Fruit fly (Drosophila melanogaster): ENCODE data around the gene CG32262.

The CG32262 gene

DNA sequence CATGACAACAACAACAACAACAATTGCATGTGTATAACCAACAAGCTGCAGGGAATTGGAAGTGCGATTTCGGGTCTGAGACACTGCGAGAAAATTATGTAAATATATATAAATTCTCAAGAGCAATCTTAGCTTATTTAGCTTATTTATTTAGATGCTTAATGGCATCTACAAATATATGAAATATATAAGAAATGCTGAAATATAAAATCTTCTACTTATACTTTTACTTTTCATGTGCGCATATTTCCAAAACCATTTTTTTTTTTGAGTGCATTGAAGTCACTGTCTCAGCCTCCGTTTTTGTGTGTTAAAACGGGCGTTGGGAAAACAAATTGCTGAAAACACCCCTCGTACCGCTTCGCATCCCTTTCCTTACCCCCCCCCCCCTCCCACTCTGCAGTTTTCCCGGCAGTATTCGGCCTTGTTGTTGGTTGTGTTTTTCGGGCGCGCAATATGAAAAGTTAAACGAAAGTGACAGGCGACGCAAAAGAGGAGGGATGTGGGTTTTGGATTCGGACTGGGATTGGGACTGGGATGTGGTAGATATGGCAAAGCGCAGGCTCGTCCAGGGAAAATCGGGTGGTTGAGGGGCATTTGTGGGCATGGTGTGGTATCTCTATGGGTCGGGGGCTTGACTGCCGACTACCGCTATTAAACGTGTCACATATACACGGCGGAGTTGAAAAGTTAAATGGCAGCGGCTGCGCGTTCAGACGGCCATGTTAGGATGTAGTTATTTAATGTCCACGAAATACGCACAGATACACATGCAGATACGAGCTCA, 45.4 kb upstream of the CG32262 start (continued):
- TF ChIP-seq CG4318 (GFP tag; optimal IDR thresholded peaks at IDR 0.05) (no peak), CG8119 (GFP tag; IDR thresholded peaks at IDR 0.05) (peak; percentile 37; the same call in 1 of the 3 replicates), Smox (GFP tag; optimal IDR thresholded peaks at IDR 0.05) (no peak), vri (GFP tag; optimal IDR thresholded peaks at IDR 0.05) (no peak), CG3032 (tag; optimal IDR thresholded peaks at IDR 0.05) (no peak), CG6163 (GFP tag; IDR thresholded peaks at IDR 0.05) (no peak), cyc (GFP tag; optimal IDR thresholded peaks at IDR 0.05) (no peak), Sox102F (GFP tag; optimal IDR thresholded peaks at IDR 0.05) (no peak), CG31627 (GFP tag; optimal IDR thresholded peaks at IDR 0.05) (peak; percentile 2), Hr4 (GFP tag; optimal IDR thresholded peaks at IDR 0.05) (peak; percentile 22), CG6792 (GFP tag; optimal IDR thresholded peaks at IDR 0.05) (no peak), CG6854 (GFP tag; optimal IDR thresholded peaks at IDR 0.05) (no peak), lz (GFP tag; optimal IDR thresholded peaks at IDR 0.05) (no peak), CG6276 (GFP tag; optimal IDR thresholded peaks at IDR 0.05) (no peak), ss (GFP tag; optimal IDR thresholded peaks at IDR 0.05) (no peak)

DNA sequence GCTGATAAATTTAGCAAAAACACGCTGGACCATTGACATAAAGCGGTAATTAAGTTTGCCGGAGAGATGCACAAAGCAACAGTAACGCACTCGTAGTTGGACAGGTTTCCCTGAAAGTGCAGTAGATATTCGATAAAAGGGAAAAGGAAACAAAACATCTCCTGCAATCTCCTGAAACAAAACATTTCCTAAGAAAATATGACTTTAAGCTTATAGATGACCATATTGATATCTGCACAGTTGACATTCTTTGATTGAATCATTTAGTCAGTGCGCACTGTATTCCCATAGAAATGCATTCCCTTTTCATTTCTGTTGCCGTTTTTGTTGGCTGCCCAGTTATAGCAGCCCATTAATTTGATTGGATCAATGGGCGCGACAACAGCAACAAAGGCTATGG, 42.8 kb upstream of the CG32262 start:
- TF ChIP-seq cyc (GFP tag; optimal IDR thresholded peaks at IDR 0.05) (peak; percentile 30), CG15336 (GFP tag; IDR thresholded peaks at IDR 0.05) (peak; percentile 59), pdm3 (GFP tag; optimal IDR thresholded peaks at IDR 0.05) (peak; percentile 79), Sox14 (GFP tag; optimal IDR thresholded peaks at IDR 0.05) (peak; percentile 75), CG1621 (tag; optimal IDR thresholded peaks at IDR 0.05) (peak; percentile 81), CG8319 (GFP tag; optimal IDR thresholded peaks at IDR 0.05) (peak; percentile 23), lz (GFP tag; optimal IDR thresholded peaks at IDR 0.05) (peak; percentile 38), Sox15 (GFP tag; optimal IDR thresholded peaks at IDR 0.05) (peak; percentile 73), fkh (GFP tag; optimal IDR thresholded peaks at IDR 0.05) (no peak), CG8632 (GFP tag; optimal IDR thresholded peaks at IDR 0.05) (peak; percentile 67), ss (GFP tag; optimal IDR thresholded peaks at IDR 0.05) (peak; percentile 19 to 82), CG10669 (GFP tag; optimal IDR thresholded peaks at IDR 0.05) (peak; percentile 59), Hr38 (GFP tag; optimal IDR thresholded peaks at IDR 0.05) (no peak), CG11902 (GFP tag; optimal IDR thresholded peaks at IDR 0.05) (peak; percentile 9), dsx (GFP tag; optimal IDR thresholded peaks at IDR 0.05; ENCODE audit: poor library complexity, severe bottlenecking) (peak; percentile 80), CG11294 (GFP tag; IDR thresholded peaks at IDR 0.05) (0 out of 2 replicates have a peak, but pooled peaks have one; percentile 17), CG8119 (GFP tag; IDR thresholded peaks at IDR 0.05) (peak; percentile 43; the same call in 2 of the 3 replicates), CG34406 (GFP tag; optimal IDR thresholded peaks at IDR 0.05) (peak; percentile 62), vri (GFP tag; optimal IDR thresholded peaks at IDR 0.05) (no peak), spab (GFP tag; optimal IDR thresholded peaks at IDR 0.05) (peak; percentile 50), Blimp-1 (GFP tag; optimal IDR thresholded peaks at IDR 0.05) (no peak), Gug (GFP tag; IDR thresholded peaks at IDR 0.05) (peak; percentile 31; the same call in 1 of the 2 replicates), CG7368 (GFP tag; optimal IDR thresholded peaks at IDR 0.05) (peak; percentile 21), fd59A (GFP tag; optimal IDR thresholded peaks at IDR 0.05) (peak; percentile 82), Sox102F (GFP tag; optimal IDR thresholded peaks at IDR 0.05) (peak; percentile 30), net (GFP tag; optimal IDR thresholded peaks at IDR 0.05) (peak; percentile 69), fd85E (GFP tag; optimal IDR thresholded peaks at IDR 0.05) (no peak), Ets21C (GFP tag; optimal IDR thresholded peaks at IDR 0.05) (peak; percentile 15), Hr39 (GFP tag; optimal IDR thresholded peaks at IDR 0.05) (peak; percentile 57), CG6808 (GFP tag; optimal IDR thresholded peaks at IDR 0.05) (peak; percentile 64), CG6854 (GFP tag; optimal IDR thresholded peaks at IDR 0.05) (no peak), CG16779 (tag; optimal IDR thresholded peaks at IDR 0.05) (no peak), Eip78C (GFP tag) (peak; percentile 94), CG32006 (GFP tag; optimal IDR thresholded peaks at IDR 0.05) (peak; percentile 59), CG10631 (GFP tag; optimal IDR thresholded peaks at IDR 0.05) (peak; percentile 78), Hr4 (GFP tag; optimal IDR thresholded peaks at IDR 0.05) (peak; percentile 63), CG6792 (GFP tag; optimal IDR thresholded peaks at IDR 0.05) (peak; percentile 78), svp (GFP tag) (peak; percentile 74), Eip93F (GFP tag; optimal IDR thresholded peaks at IDR 0.05) (no peak), dac (GFP tag; optimal IDR thresholded peaks at IDR 0.05) (no peak), Smox (GFP tag; optimal IDR thresholded peaks at IDR 0.05) (peak; percentile 42), eg (GFP tag; IDR thresholded peaks at IDR 0.05) (peak; percentile 61)

All from whole organism, prepupa.